Worm (Caenorhabditis elegans): Measurements from ENCODE around the gene Y59A8B.25.

DNA sequence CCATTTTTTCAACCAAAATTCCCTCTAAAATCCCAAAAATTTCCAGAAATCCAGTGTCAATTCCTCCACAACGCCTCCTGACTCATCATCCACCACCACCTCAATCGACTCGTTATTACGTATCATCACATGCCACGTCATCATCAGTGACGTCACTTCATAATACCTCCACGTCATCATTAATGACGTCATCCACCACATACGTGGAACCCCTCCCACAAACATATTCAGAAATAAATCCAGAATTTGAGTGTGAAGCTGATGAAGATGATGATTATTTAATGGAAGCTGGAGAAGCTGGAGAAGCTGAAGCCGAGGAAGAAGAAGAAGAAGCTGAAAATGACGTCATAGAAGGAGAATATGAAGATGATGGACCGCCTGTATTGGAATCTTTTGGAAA is 38.7 kb upstream of the Y59A8B.25 start:
- TF ChIP-seq ceh-43 (GFP tag; optimal IDR thresholded peaks at IDR 0.05) = no peak
- no peak for TF ChIP-seq unc-62 (GFP tag; optimal IDR thresholded peaks at IDR 0.05)
- TF ChIP-seq unc-39 (tag; optimal IDR thresholded peaks at IDR 0.05) = no peak
- TF ChIP-seq pha-4 (tag; optimal IDR thresholded peaks at IDR 0.05) = no peak
- no peak for TF ChIP-seq lsy-2 (tag; optimal IDR thresholded peaks at IDR 0.05)
- no peak for TF ChIP-seq mep-1 (tag; optimal IDR thresholded peaks at IDR 0.05)
- TF ChIP-seq ztf-11 (tag; optimal IDR thresholded peaks at IDR 0.05) = no peak
- no peak for TF ChIP-seq drap-1 (GFP tag; optimal IDR thresholded peaks at IDR 0.05)

Measured in whole organism, mixed stage, embryonic.